Worm (Caenorhabditis elegans): ENCODE data around the gene C14B1.2.
"Not testable (repeated sequence)": the region's sequence is repeated elsewhere in the genome, so short reads cannot be mapped to it uniquely, and the experiment has no call there.

The C14B1.2 gene

ce11 chrIII:3692516-3692915, 9.5 kb upstream of the C14B1.2 start:
- TF ChIP-seq efl-1 (optimal IDR thresholded peaks at IDR 0.05) (no peak), efl-1 (GFP tag; optimal IDR thresholded peaks at IDR 0.05 in 1 of 2) (peak in 1 of 2 experiments; percentile 73), mef-2 (tag; optimal IDR thresholded peaks at IDR 0.05) (no peak), lin-14 (GFP tag; optimal IDR thresholded peaks at IDR 0.05) (peak; percentile 33)

- no peak for TF ChIP-seq grh-1 (GFP tag; IDR thresholded peaks at IDR 0.05)
Measured at ce11 chrIII:3694572-3694971, 7.5 kb upstream of the C14B1.2 start, which contains the start of gene npr-15. TSS of gene npr-15 (minus strand) at chrIII:3694672.

- TF ChIP-seq tbx-2 (tag; optimal IDR thresholded peaks at IDR 0.05) (peak; percentile 26), nhr-47 (tag; optimal IDR thresholded peaks at IDR 0.05) (peak; percentile 64), nhr-85 (tag) (peak; percentile 71), unc-86 (tag; optimal IDR thresholded peaks at IDR 0.05) (peak; percentile 31), lin-14 (GFP tag; optimal IDR thresholded peaks at IDR 0.05) (peak; percentile 51), nhr-19 (GFP tag; conservative IDR thresholded peaks at IDR 0.05) (peak; percentile 80), ceh-88 (GFP tag; IDR thresholded peaks at IDR 0.05) (0 out of 2 replicates have a peak, but pooled peaks have one; percentile 24), dsc-1 (tag; optimal IDR thresholded peaks at IDR 0.05) (peak; percentile 28), nhr-90 (tag; optimal IDR thresholded peaks at IDR 0.05; ENCODE audit: poor library complexity) (peak; percentile 16), nhr-71 (tag; optimal IDR thresholded peaks at IDR 0.05) (peak; percentile 55), nhr-20 (tag; optimal IDR thresholded peaks at IDR 0.05) (peak; percentile 24), lir-3 (tag; optimal IDR thresholded peaks at IDR 0.05; ENCODE audit: poor library complexity) (peak; percentile 34), grh-1 (GFP tag; IDR thresholded peaks at IDR 0.05) (peak; percentile 77), dpl-1 (GFP tag; optimal IDR thresholded peaks at IDR 0.05) (peak in 1 of 3 experiments; percentile 7), snu-23 (GFP tag; optimal IDR thresholded peaks at IDR 0.05) (peak; percentile 37), unc-98 (GFP tag; IDR thresholded peaks at IDR 0.05) (peak; percentile 9; the same call in 1 of the 2 replicates), sox-4 (tag; optimal IDR thresholded peaks at IDR 0.05) (peak; percentile 27), efl-1 (optimal IDR thresholded peaks at IDR 0.05) (peak; percentile 42 to 55), efl-1 (GFP tag; optimal IDR thresholded peaks at IDR 0.05 in 1 of 2) (peak; percentile 4 to 87), ceh-82 (tag; optimal IDR thresholded peaks at IDR 0.05) (peak in 1 of 3 experiments; percentile 16), rnt-1 (tag; optimal IDR thresholded peaks at IDR 0.05) (peak; percentile 45), isw-1 (GFP tag; IDR thresholded peaks at IDR 0.05) (peak; percentile 65), swsn-7 (tag; optimal IDR thresholded peaks at IDR 0.05) (peak; percentile 47), xbp-1 (tag; optimal IDR thresholded peaks at IDR 0.05) (peak; percentile 6), mab-9 (GFP tag; IDR thresholded peaks at IDR 0.05) (peak; percentile 77)
Measured at ce11 chrIII:3695398-3695797, 6.7 kb upstream of the C14B1.2 start.

ce11 chrIII:3697181-3697580, 4.9 kb upstream of the C14B1.2 start:
- TF ChIP-seq nhr-19 (GFP tag; conservative IDR thresholded peaks at IDR 0.05) (peak; percentile 46), isw-1 (GFP tag; IDR thresholded peaks at IDR 0.05) (0 out of 2 replicates have a peak, but pooled peaks have one; percentile 4), efl-1 (GFP tag; optimal IDR thresholded peaks at IDR 0.05 in 1 of 2) (peak in 1 of 2 experiments; percentile 57)
- TF ChIP-seq efl-1 (optimal IDR thresholded peaks at IDR 0.05), result not testable (repeated sequence)

- no peak for TF ChIP-seq C04F5.9 (tag; optimal IDR thresholded peaks at IDR 0.05)
- TF ChIP-seq nhr-71 (tag; optimal IDR thresholded peaks at IDR 0.05), result no peak
- TF ChIP-seq nhr-11 (tag; optimal IDR thresholded peaks at IDR 0.05), result no peak
- TF ChIP-seq ceh-90 (tag; optimal IDR thresholded peaks at IDR 0.05), result no peak
- TF ChIP-seq lin-35 (GFP tag; optimal IDR thresholded peaks at IDR 0.05), result no peak
Measured at ce11 chrIII:3698366-3698765, 3.7 kb upstream of the C14B1.2 start.

- TF ChIP-seq zip-4 (GFP tag; optimal IDR thresholded peaks at IDR 0.05) (no peak), jun-1 (tag; optimal IDR thresholded peaks at IDR 0.05) (no peak), C04F5.9 (tag; optimal IDR thresholded peaks at IDR 0.05) (no peak), snu-23 (GFP tag; optimal IDR thresholded peaks at IDR 0.05) (no peak), ceh-8 (GFP tag; optimal IDR thresholded peaks at IDR 0.05) (no peak), aly-2 (tag; optimal IDR thresholded peaks at IDR 0.05) (no peak)
Measured at ce11 chrIII:3699275-3699674, 2.8 kb upstream of the C14B1.2 start, which contains the start of gene cyn-9. TSS of gene cyn-9 (minus strand) at chrIII:3699640.

All from whole organism, L1 larva.